Worm (Caenorhabditis elegans): ENCODE results near the gene rbm-26.

DNA sequence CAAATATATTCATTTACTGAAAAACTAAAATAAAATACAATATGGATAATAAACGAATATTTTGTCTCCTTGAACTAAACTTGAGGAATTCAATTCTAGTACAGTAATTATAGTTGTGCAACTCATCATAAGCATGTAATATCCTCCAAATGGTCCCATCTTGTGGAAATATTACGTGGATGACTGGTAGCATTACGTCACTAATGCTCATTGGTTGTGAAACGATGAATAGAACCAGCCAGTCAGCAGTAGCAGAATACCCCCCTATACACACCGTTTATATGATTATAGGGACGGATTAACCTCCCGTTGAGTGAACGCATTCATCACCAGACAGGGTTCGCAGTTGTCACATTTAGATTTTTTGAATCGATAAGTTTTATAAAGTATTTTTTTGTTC, 7.0 kb downstream of the rbm-26 start:
- no peak for TF ChIP-seq unc-39 (tag; optimal IDR thresholded peaks at IDR 0.05)
- no peak for TF ChIP-seq jun-1 (tag; optimal IDR thresholded peaks at IDR 0.05)
- no peak for TF ChIP-seq unc-62 (GFP tag; optimal IDR thresholded peaks at IDR 0.05)

Measured in whole organism, L3 larva.